Worm (Caenorhabditis elegans): Measurements from ENCODE around the gene Y113G7B.28.

Gene Y113G7B.28

ce11 chrV:20163105-20163449 lies 32.7 kb upstream of the Y113G7B.28 start (continued):
- no peak for TF ChIP-seq mel-28 (tag; optimal IDR thresholded peaks at IDR 0.05; ENCODE audit: borderline replicate concordance)
- TF ChIP-seq tbp1 (GFP tag; optimal IDR thresholded peaks at IDR 0.05) = no peak
- no peak for TF ChIP-seq nfyb-1 (GFP tag; IDR thresholded peaks at IDR 0.05)
- TF ChIP-seq Y53G8AR.9 (GFP tag; conservative IDR thresholded peaks at IDR 0.05) = peak; percentile 87
- no peak for TF ChIP-seq lag-1 (GFP tag; IDR thresholded peaks at IDR 0.05)
- no peak for TF ChIP-seq madf-3 (GFP tag; IDR thresholded peaks at IDR 0.05)
- TF ChIP-seq xnd-1 (tag; optimal IDR thresholded peaks at IDR 0.05) = no peak
- TF ChIP-seq lsl-1 (GFP tag; optimal IDR thresholded peaks at IDR 0.05) = no peak
- TF ChIP-seq attf-5 (GFP tag; optimal IDR thresholded peaks at IDR 0.05) = no peak
- no peak for TF ChIP-seq Y53F4B.3 (GFP tag; IDR thresholded peaks at IDR 0.05)
- no peak for TF ChIP-seq ztf-28 (GFP tag; IDR thresholded peaks at IDR 0.05)
- TF ChIP-seq lin-26 (GFP tag; IDR thresholded peaks at IDR 0.05) = no peak
- no peak for TF ChIP-seq hrde-1 (tag; optimal IDR thresholded peaks at IDR 0.05; ENCODE audit: borderline replicate concordance)
- TF ChIP-seq madf-6 (GFP tag; IDR thresholded peaks at IDR 0.05) = no peak
- peak; percentile 6; the same call in 1 of the 2 replicates for TF ChIP-seq B0336.3 (GFP tag; IDR thresholded peaks at IDR 0.05)
- no peak for TF ChIP-seq mxl-1 (tag; optimal IDR thresholded peaks at IDR 0.05)
- TF ChIP-seq rcor-1 (GFP tag; IDR thresholded peaks at IDR 0.05) = no peak
- no peak for TF ChIP-seq F37B4.10 (GFP tag; IDR thresholded peaks at IDR 0.05)
- TF ChIP-seq ztf-26 (tag; optimal IDR thresholded peaks at IDR 0.05) = no peak
- TF ChIP-seq F22D6.2 (tag; optimal IDR thresholded peaks at IDR 0.05) = no peak
- TF ChIP-seq nfya-1 (tag; optimal IDR thresholded peaks at IDR 0.05; ENCODE audit: borderline replicate concordance, insufficient read depth) = no peak
- TF ChIP-seq ccch-3 (GFP tag; optimal IDR thresholded peaks at IDR 0.05) = no peak
- no peak for TF ChIP-seq attf-3 (GFP tag; conservative IDR thresholded peaks at IDR 0.05)
- no peak for TF ChIP-seq gei-17 (GFP tag; optimal IDR thresholded peaks at IDR 0.05)
- no peak for TF ChIP-seq let-526 (GFP tag; IDR thresholded peaks at IDR 0.05)
- TF ChIP-seq pbrm-1 (GFP tag; IDR thresholded peaks at IDR 0.05) = no peak; the same call in 1 of the 2 replicates
- no peak for TF ChIP-seq C17E4.6 (GFP tag; IDR thresholded peaks at IDR 0.05)
- no peak for TF ChIP-seq hlh-12 (tag; optimal IDR thresholded peaks at IDR 0.05)
- TF ChIP-seq fkh-3 (tag; optimal IDR thresholded peaks at IDR 0.05) = no peak
- 0 out of 2 replicates have a peak, but pooled peaks have one; percentile 36 for TF ChIP-seq K11D2.4 (GFP tag; IDR thresholded peaks at IDR 0.05)
- no peak for TF ChIP-seq bed-2 (GFP tag; IDR thresholded peaks at IDR 0.05)
- no peak for TF ChIP-seq hlh-26 (GFP tag; conservative IDR thresholded peaks at IDR 0.05)
- no peak for TF ChIP-seq die-1 (tag; optimal IDR thresholded peaks at IDR 0.05)
- no peak for TF ChIP-seq nhr-27 (tag; optimal IDR thresholded peaks at IDR 0.05)
- TF ChIP-seq mcd-1 (GFP tag; IDR thresholded peaks at IDR 0.05) = no peak
- no peak for TF ChIP-seq snpc-4 (GFP tag; optimal IDR thresholded peaks at IDR 0.05)
- no peak for TF ChIP-seq snpc-4 (tag; optimal IDR thresholded peaks at IDR 0.05)
- TF ChIP-seq repo-1 (tag; optimal IDR thresholded peaks at IDR 0.05) = no peak
- TF ChIP-seq cebp-2 (GFP tag; IDR thresholded peaks at IDR 0.05) = no peak
- no peak for TF ChIP-seq let-607 (tag; optimal IDR thresholded peaks at IDR 0.05)
- TF ChIP-seq ztf-22 (GFP tag; optimal IDR thresholded peaks at IDR 0.05) = no peak
- no peak for TF ChIP-seq F39B2.1 (GFP tag; IDR thresholded peaks at IDR 0.05)
- TF ChIP-seq Y67H2A.10 (GFP tag; conservative IDR thresholded peaks at IDR 0.05) = no peak
- TF ChIP-seq lir-1 (GFP tag; conservative IDR thresholded peaks at IDR 0.05) = no peak
- no peak for TF ChIP-seq sdz-38 (tag; optimal IDR thresholded peaks at IDR 0.05)
- TF ChIP-seq madf-8 (GFP tag; conservative IDR thresholded peaks at IDR 0.05) = no peak
- no peak for TF ChIP-seq egrh-3 (GFP tag; IDR thresholded peaks at IDR 0.05)
- TF ChIP-seq lin-40 (tag; optimal IDR thresholded peaks at IDR 0.05) = no peak
- no peak for TF ChIP-seq cebp-1 (GFP tag; IDR thresholded peaks at IDR 0.05)
- TF ChIP-seq cebp-1 (tag; optimal IDR thresholded peaks at IDR 0.05) = no peak
